Fruit fly (Drosophila melanogaster): ENCODE data around the gene CG7271.

The CG7271 gene

dm6 chr3L:18629874-18630273 is 41.3 kb downstream of the CG7271 start:
- TF ChIP-seq CG9932 (GFP tag; IDR thresholded peaks at IDR 0.05) = no peak
- TF ChIP-seq gro (GFP tag; optimal IDR thresholded peaks at IDR 0.05) = no peak
- TF ChIP-seq CG9797 (GFP tag; optimal IDR thresholded peaks at IDR 0.05) = no peak
- TF ChIP-seq gsb-n (tag; optimal IDR thresholded peaks at IDR 0.05) = peak; percentile 28
- TF ChIP-seq Scr (GFP tag; IDR thresholded peaks at IDR 0.05; ENCODE audit: partially characterized antibody) = no peak
- TF ChIP-seq cad (GFP tag; optimal IDR thresholded peaks at IDR 0.05) = no peak
- peak in 1 of 3 experiments; percentile 97 for TF ChIP-seq Stat92E (GFP tag; optimal IDR thresholded peaks at IDR 0.05)
- TF ChIP-seq CG3995 (GFP tag; optimal IDR thresholded peaks at IDR 0.05) = no peak
- TF ChIP-seq zen (tag; optimal IDR thresholded peaks at IDR 0.05) = peak; percentile 0
- no peak for TF ChIP-seq trem (tag; optimal IDR thresholded peaks at IDR 0.05)
- TF ChIP-seq CG18599 (GFP tag; optimal IDR thresholded peaks at IDR 0.05) = peak; percentile 13
- TF ChIP-seq CG2199 (GFP tag; IDR thresholded peaks at IDR 0.05) = peak; percentile 86
- no peak for TF ChIP-seq HLH3B (GFP tag; IDR thresholded peaks at IDR 0.05)
- no peak for TF ChIP-seq Ravus (GFP tag; IDR thresholded peaks at IDR 0.05)
- TF ChIP-seq CG18011 (GFP tag; optimal IDR thresholded peaks at IDR 0.05) = no peak
- peak; percentile 59; the same call in 1 of the 2 replicates for TF ChIP-seq crol (GFP tag; IDR thresholded peaks at IDR 0.05)
- no peak for TF ChIP-seq Dbx (GFP tag; IDR thresholded peaks at IDR 0.05)
- TF ChIP-seq D19A (tag; optimal IDR thresholded peaks at IDR 0.05) = no peak
- no peak for TF ChIP-seq CG1233 (GFP tag; optimal IDR thresholded peaks at IDR 0.05)
- no peak for TF ChIP-seq Hey (tag; optimal IDR thresholded peaks at IDR 0.05)
- peak; percentile 28 for TF ChIP-seq CG8290 (GFP tag; optimal IDR thresholded peaks at IDR 0.05)
- TF ChIP-seq CG8290 (tag; optimal IDR thresholded peaks at IDR 0.05) = no peak
- no peak for TF ChIP-seq CG10366 (GFP tag; IDR thresholded peaks at IDR 0.05)
- peak; percentile 55 for TF ChIP-seq CG13894 (tag; optimal IDR thresholded peaks at IDR 0.05)
- no peak for TF ChIP-seq Dll (GFP tag; IDR thresholded peaks at IDR 0.05; ENCODE audit: partially characterized antibody)
- no peak for TF ChIP-seq Sry-β (GFP tag; optimal IDR thresholded peaks at IDR 0.05)
- TF ChIP-seq CG32772 (GFP tag; IDR thresholded peaks at IDR 0.05) = no peak
- no peak for TF ChIP-seq BEAF-32 (GFP tag; optimal IDR thresholded peaks at IDR 0.05)
- no peak for TF ChIP-seq Lpt (GFP tag; optimal IDR thresholded peaks at IDR 0.05)

dm6 chr3L:18632187-18632635 is 43.7 kb downstream of the CG7271 start:
- TF ChIP-seq Fer2 (tag; optimal IDR thresholded peaks at IDR 0.05) (no peak), Mad (GFP tag; optimal IDR thresholded peaks at IDR 0.05) (no peak), NK7.1 (GFP tag; optimal IDR thresholded peaks at IDR 0.05) (no peak), CG9727 (GFP tag; optimal IDR thresholded peaks at IDR 0.05) (no peak), zfh1 (GFP tag; IDR thresholded peaks at IDR 0.05) (no peak), sqz (GFP tag; optimal IDR thresholded peaks at IDR 0.05) (peak; percentile 12), CG16815 (GFP tag; optimal IDR thresholded peaks at IDR 0.05) (no peak), CG17568 (GFP tag; optimal IDR thresholded peaks at IDR 0.05) (peak; percentile 35), CG3838 (GFP tag; optimal IDR thresholded peaks at IDR 0.05) (no peak), Atf-2 (GFP tag; optimal IDR thresholded peaks at IDR 0.05) (no peak), CG6791 (GFP tag; IDR thresholded peaks at IDR 0.05; ENCODE audit: partially characterized antibody) (no peak), CG7963 (GFP tag; IDR thresholded peaks at IDR 0.05; ENCODE audit: partially characterized antibody) (no peak), Ets65A (GFP tag) (no peak), sd (tag; optimal IDR thresholded peaks at IDR 0.05) (peak; percentile 52), CG17802 (tag; optimal IDR thresholded peaks at IDR 0.05) (no peak), Sox100B (GFP tag; optimal IDR thresholded peaks at IDR 0.05) (no peak), CG32532 (GFP tag; IDR thresholded peaks at IDR 0.05) (no peak), chinmo (GFP tag; IDR thresholded peaks at IDR 0.05; ENCODE audit: partially characterized antibody) (0 out of 4 replicates have a peak, but pooled peaks have one; percentile 57), Hand (GFP tag; optimal IDR thresholded peaks at IDR 0.05) (no peak), CG4424 (GFP tag; optimal IDR thresholded peaks at IDR 0.05) (no peak), CG4328 (GFP tag; optimal IDR thresholded peaks at IDR 0.05) (no peak), ftz-f1 (GFP tag; optimal IDR thresholded peaks at IDR 0.05) (no peak), CG11504 (tag; optimal IDR thresholded peaks at IDR 0.05) (no peak), z (GFP tag; IDR thresholded peaks at IDR 0.05) (no peak)
